Fruit fly (Drosophila melanogaster) whole organism, embryonic: Measurements from ENCODE around the gene alpha-Est3.
A peak's percentile ranks its signal among the peaks of the same experiment; 100 is the strongest.

Experiments
- Bgb ChIP-seq: fragments of 200-800 bp; sonication (Bioruptor generic); IDR thresholded peaks from 2 replicates; pipeline ENCODE4 v1.3.6; 2022; ENCODE audit warnings: missing biosample characterization, missing genetic modification characterization; ENCODE audit not compliant: partially characterized antibody
- CG12769 ChIP-seq: fragments of 200-800 bp; sonication (Bioruptor generic); optimal IDR thresholded peaks from 2 replicates; lab custom pipeline; 2019; ENCODE audit warnings: missing biosample characterization, mild to moderate bottlenecking, missing genetic modification characterization, moderate library complexity
- CG1529 ChIP-seq: fragments of 200-800 bp; sonication (Bioruptor generic); optimal IDR thresholded peaks from 3 replicates; lab custom pipeline; 2018; ENCODE audit warnings: missing biosample characterization, missing genetic modification characterization
- CG16813 ChIP-seq: fragments of 200-800 bp; sonication (Bioruptor generic); IDR thresholded peaks from 3 replicates; pipeline ENCODE4 v1.3.6; 2022; ENCODE audit warnings: missing biosample characterization, missing genetic modification characterization; ENCODE audit not compliant: partially characterized antibody
- CG2889 ChIP-seq: fragments of 200-800 bp; sonication (Bioruptor generic); IDR thresholded peaks from 3 replicates; pipeline ENCODE4 v1.3.6; 2022; ENCODE audit warnings: missing biosample characterization, missing genetic modification characterization
- CG3065 ChIP-seq: fragments of 200-800 bp; sonication (Bioruptor generic); optimal IDR thresholded peaks from 2 replicates; lab custom pipeline; 2016; ENCODE audit warnings: missing biosample characterization, missing genetic modification characterization
- CG4360 ChIP-seq: fragments of 200-800 bp; sonication (Bioruptor generic); IDR thresholded peaks from 2 replicates; pipeline ENCODE4 v1.3.6; 2022; ENCODE audit warnings: missing biosample characterization, missing genetic modification characterization
- CG4617 ChIP-seq: fragments of 200-800 bp; sonication (Bioruptor generic); optimal IDR thresholded peaks from 3 replicates; lab custom pipeline; 2016; ENCODE audit warnings: missing biosample characterization, missing genetic modification characterization, borderline replicate concordance
- CG6254 ChIP-seq: fragments of 200-800 bp; sonication (Bioruptor generic); optimal IDR thresholded peaks from 3 replicates; lab custom pipeline; 2017; ENCODE audit warnings: mild to moderate bottlenecking, missing biosample characterization, missing genetic modification reagents, missing genetic modification characterization
- CG7357 ChIP-seq: fragments of 200-800 bp; sonication (Bioruptor generic); IDR thresholded peaks from 3 replicates; pipeline ENCODE4 v1.3.6; 2022; ENCODE audit warnings: missing biosample characterization, missing genetic modification characterization
- CG9876 ChIP-seq: fragments of 200-800 bp; sonication (Bioruptor generic); optimal IDR thresholded peaks from 2 replicates; lab custom pipeline; 2016; ENCODE audit warnings: missing biosample characterization, missing genetic modification characterization
- CoRest ChIP-seq: fragments of 200-800 bp; sonication (Bioruptor generic); optimal IDR thresholded peaks from 3 replicates; lab custom pipeline; 2018; ENCODE audit warnings: missing biosample characterization, mild to moderate bottlenecking, missing genetic modification characterization, moderate library complexity
- D19B ChIP-seq: fragments of 200-800 bp; sonication (Bioruptor generic); optimal IDR thresholded peaks from 2 replicates; lab custom pipeline; 2017; ENCODE audit warnings: missing biosample characterization, mild to moderate bottlenecking, missing genetic modification characterization
- Dfd ChIP-seq, 2 experiments: fragments of >200 bp; optimal IDR thresholded peaks; 2 replicates each; lab custom pipeline; 2017; ENCODE audit warnings: missing biosample characterization in 2 of 2, missing genetic modification characterization in 2 of 2
- Dp ChIP-seq: fragments of 200-800 bp; sonication (Bioruptor generic); optimal IDR thresholded peaks from 2 replicates; lab custom pipeline; 2018; ENCODE audit warnings: missing biosample characterization, mild to moderate bottlenecking, missing genetic modification characterization, moderate library complexity
- Hsf ChIP-seq: fragments of 200-800 bp; sonication (Bioruptor generic); optimal IDR thresholded peaks from 3 replicates; lab custom pipeline; 2016; ENCODE audit warnings: missing biosample characterization, missing genetic modification characterization
- Kr ChIP-seq: fragments of 200-800 bp; sonication (Bioruptor generic); optimal IDR thresholded peaks from 2 replicates; lab custom pipeline; 2017; ENCODE audit warnings: missing biosample characterization, mild to moderate bottlenecking, missing genetic modification characterization
- Lim3 ChIP-seq: fragments of 200-800 bp; sonication (Bioruptor generic); IDR thresholded peaks from 2 replicates; pipeline ENCODE4 v1.3.6; 2022; ENCODE audit warnings: missing biosample characterization, missing genetic modification characterization
- Meics ChIP-seq: fragments of 200-800 bp; sonication (Bioruptor generic); optimal IDR thresholded peaks from 2 replicates; lab custom pipeline; 2017; ENCODE audit warnings: missing biosample characterization, mild to moderate bottlenecking, missing genetic modification characterization
- Opbp ChIP-seq: fragments of 200-800 bp; sonication (Bioruptor generic); IDR thresholded peaks from 3 replicates; pipeline ENCODE4 v1.3.6; 2022; ENCODE audit warnings: missing biosample characterization, missing genetic modification characterization; ENCODE audit not compliant: partially characterized antibody
- Rx ChIP-seq: fragments of 200-800 bp; sonication (Bioruptor generic); IDR thresholded peaks from 2 replicates; pipeline ENCODE4 v1.3.6; 2022; ENCODE audit warnings: missing biosample characterization, missing genetic modification characterization
- Sry-δ ChIP-seq: fragments of 200-800 bp; sonication (Bioruptor generic); optimal IDR thresholded peaks from 2 replicates; lab custom pipeline; 2016; ENCODE audit warnings: missing biosample characterization, missing genetic modification characterization
- Stat92E ChIP-seq, 3 experiments: fragments of >200 bp in 2 of 3; fragments of 200-800 bp in 1 of 3; sonication (Bioruptor generic) in 1 of 3; optimal IDR thresholded peaks; 2 replicates each; lab custom pipeline; 2017 to 2019; ENCODE audit warnings: missing biosample characterization in 3 of 3, missing genetic modification characterization in 3 of 3, mild to moderate bottlenecking in 1 of 3, moderate library complexity in 1 of 3
- Xrp1 ChIP-seq: fragments of 200-800 bp; sonication (Bioruptor generic); IDR thresholded peaks from 2 replicates; pipeline ENCODE4 v1.3.6; 2022; ENCODE audit warnings: missing biosample characterization, missing genetic modification characterization
- al ChIP-seq: fragments of 200-800 bp; sonication (Bioruptor generic); IDR thresholded peaks from 2 replicates; pipeline ENCODE4 v1.3.6; 2022; ENCODE audit warnings: missing biosample characterization, missing genetic modification characterization
- ase ChIP-seq: fragments of 200-800 bp; sonication (Bioruptor generic); IDR thresholded peaks from 3 replicates; pipeline ENCODE4 v1.3.6; 2022; ENCODE audit warnings: missing biosample characterization, missing genetic modification characterization
- ato ChIP-seq: fragments of 200-800 bp; sonication (Bioruptor generic); IDR thresholded peaks from 2 replicates; pipeline ENCODE4 v1.3.6; 2022; ENCODE audit warnings: missing biosample characterization, missing genetic modification characterization; ENCODE audit not compliant: partially characterized antibody
- bigmax ChIP-seq: fragments of 200-800 bp; sonication (Bioruptor generic); optimal IDR thresholded peaks from 2 replicates; lab custom pipeline; 2018; ENCODE audit warnings: missing biosample characterization, mild to moderate bottlenecking, missing genetic modification characterization
- chm ChIP-seq: fragments of 200-800 bp; sonication (Bioruptor generic); IDR thresholded peaks from 2 replicates; pipeline ENCODE4 v1.3.6; 2022; ENCODE audit warnings: missing biosample characterization, missing genetic modification characterization
- eyg ChIP-seq: fragments of 200-800 bp; sonication (Bioruptor generic); optimal IDR thresholded peaks from 3 replicates; lab custom pipeline; 2016; ENCODE audit warnings: missing biosample characterization, missing genetic modification characterization
- gsb-n ChIP-seq: fragments of 200-800 bp; sonication (Bioruptor generic); optimal IDR thresholded peaks from 3 replicates; lab custom pipeline; 2018; ENCODE audit warnings: missing biosample characterization, mild to moderate bottlenecking, missing genetic modification characterization
- ind ChIP-seq: fragments of 200-800 bp; sonication (Bioruptor generic); optimal IDR thresholded peaks from 3 replicates; lab custom pipeline; 2016; ENCODE audit warnings: missing biosample characterization, missing genetic modification characterization
- inv ChIP-seq: fragments of 200-800 bp; sonication (Bioruptor generic); IDR thresholded peaks from 2 replicates; pipeline ENCODE4 v1.3.6; 2022; ENCODE audit warnings: missing biosample characterization, missing genetic modification characterization; ENCODE audit not compliant: partially characterized antibody
- jing ChIP-seq: fragments of 200-800 bp; sonication (Bioruptor generic); optimal IDR thresholded peaks from 2 replicates; lab custom pipeline; 2018; ENCODE audit warnings: missing biosample characterization, mild to moderate bottlenecking, missing genetic modification characterization
- ken ChIP-seq: fragments of 200-800 bp; sonication (Bioruptor generic); IDR thresholded peaks from 3 replicates; pipeline ENCODE4 v1.3.6; 2022; ENCODE audit warnings: missing biosample characterization, missing genetic modification characterization
- lbe ChIP-seq: fragments of 200-800 bp; sonication (Bioruptor generic); optimal IDR thresholded peaks from 2 replicates; lab custom pipeline; 2016; ENCODE audit warnings: missing biosample characterization, mild to moderate bottlenecking, missing genetic modification characterization
- p53 ChIP-seq: fragments of 200-800 bp; sonication (Bioruptor generic); optimal IDR thresholded peaks from 2 replicates; lab custom pipeline; 2016; ENCODE audit warnings: missing biosample characterization, missing genetic modification characterization
- pnt ChIP-seq: fragments of 200-800 bp; sonication (Bioruptor generic); optimal IDR thresholded peaks from 3 replicates; lab custom pipeline; 2016; ENCODE audit warnings: missing biosample characterization, missing genetic modification characterization
- rib ChIP-seq: fragments of 200-800 bp; sonication (Bioruptor generic); IDR thresholded peaks from 2 replicates; pipeline ENCODE4 v1.3.6; 2022; ENCODE audit warnings: missing biosample characterization, missing genetic modification characterization
- ro ChIP-seq: fragments of 200-800 bp; sonication (Bioruptor generic); IDR thresholded peaks from 2 replicates; pipeline ENCODE4 v1.3.6; 2022; ENCODE audit warnings: missing biosample characterization, missing genetic modification characterization
- sens ChIP-seq: fragments of 200-800 bp; sonication (Bioruptor generic); peaks from one replicate; lab custom pipeline; 2016; ENCODE audit warnings: missing biosample characterization, missing genetic modification characterization
- slp2 ChIP-seq: fragments of 200-800 bp; sonication (Bioruptor generic); optimal IDR thresholded peaks from 2 replicates; lab custom pipeline; 2016; ENCODE audit warnings: missing biosample characterization, missing genetic modification characterization
- sna ChIP-seq: fragments of 200-800 bp; sonication (Bioruptor generic); IDR thresholded peaks from 2 replicates; pipeline ENCODE4 v1.3.6; 2022; ENCODE audit warnings: missing biosample characterization, missing genetic modification characterization; ENCODE audit not compliant: partially characterized antibody
- tna ChIP-seq: fragments of 200-800 bp; sonication (Bioruptor generic); IDR thresholded peaks from 2 replicates; pipeline ENCODE4 v1.3.6; 2022; ENCODE audit warnings: missing biosample characterization, missing genetic modification characterization; ENCODE audit not compliant: partially characterized antibody
- twi ChIP-seq: fragments of 200-800 bp; optimal IDR thresholded peaks from 2 replicates; lab custom pipeline; 2019; ENCODE audit warnings: missing biosample characterization, mild to moderate bottlenecking, missing genetic modification characterization, moderate library complexity
- vnd ChIP-seq: fragments of 200-800 bp; sonication (Bioruptor generic); IDR thresholded peaks from 3 replicates; pipeline ENCODE4 v1.3.6; 2022; ENCODE audit warnings: missing biosample characterization, missing genetic modification characterization; ENCODE audit not compliant: partially characterized antibody

Gene alpha-Est3

dm6 chr3R:7492099-7492498, 49.3 kb downstream of the alpha-Est3 start (continued):
- TF ChIP-seq gsb-n (tag; lab: Kevin White, UChicago) (no peak), chm (no peak), Xrp1 (GFP tag; lab: Robert Waterston, UW) (0 out of 2 replicates have a peak, but pooled peaks have one; percentile 4), CG4617 (GFP tag; lab: Kevin White, UChicago) (no peak), CG16813 (GFP tag; lab: Robert Waterston, UW) (peak; percentile 62), Opbp (no peak), CG3065 (GFP tag; lab: Kevin White, UChicago) (no peak), lbe (GFP tag; lab: Kevin White, UChicago) (no peak), ase (no peak), vnd (GFP tag; lab: Robert Waterston, UW) (peak; percentile 60; the same call in 2 of the 3 replicates), D19B (peak; percentile 98), Bgb (GFP tag; lab: Robert Waterston, UW) (peak; percentile 84), tna (GFP tag; lab: Robert Waterston, UW) (peak; percentile 92), inv (peak; percentile 56; the same call in 1 of the 2 replicates), bigmax (GFP tag; lab: Kevin White, UChicago) (no peak), jing (GFP tag; lab: Kevin White, UChicago) (no peak), CG9876 (no peak), ind (GFP tag; lab: Kevin White, UChicago) (peak; percentile 6), CG2889 (no peak), CG1529 (GFP tag; lab: Kevin White, UChicago) (no peak), ato (GFP tag; lab: Robert Waterston, UW) (peak; percentile 65), Lim3 (GFP tag; lab: Robert Waterston, UW) (no peak), Stat92E (GFP tag; optimal IDR thresholded peaks at IDR 0.05; lab: Kevin White, UChicago) (no peak), Meics (peak; percentile 26), sens (GFP tag; lab: Kevin White, UChicago) (peak; percentile 89), Kr (GFP tag; lab: Kevin White, UChicago) (no peak), Dfd (GFP tag; optimal IDR thresholded peaks at IDR 0.05; lab: Kevin White, UChicago) (no peak), ro (GFP tag; lab: Robert Waterston, UW) (no peak), p53 (GFP tag; lab: Kevin White, UChicago) (no peak), CG6254 (GFP tag; lab: Kevin White, UChicago) (no peak), pnt (GFP tag; lab: Kevin White, UChicago) (no peak), slp2 (GFP tag; lab: Kevin White, UChicago) (no peak), twi (tag; lab: Kevin White, UChicago) (no peak), Hsf (GFP tag; lab: Kevin White, UChicago) (no peak), sna (0 out of 2 replicates have a peak, but pooled peaks have one; percentile 38), ken (no peak), al (GFP tag; lab: Robert Waterston, UW) (peak; percentile 41; the same call in 1 of the 2 replicates), CoRest (tag; lab: Kevin White, UChicago) (peak; percentile 46), Dp (GFP tag; lab: Kevin White, UChicago) (no peak), Sry-δ (no peak), rib (GFP tag; lab: Robert Waterston, UW) (no peak), eyg (GFP tag; lab: Kevin White, UChicago) (no peak), CG12769 (peak; percentile 32), Rx (GFP tag; lab: Robert Waterston, UW) (no peak), CG7357 (no peak), CG4360 (no peak)
